Worm (Caenorhabditis elegans) whole organism, early embryonic: ENCODE measurements around the gene C04C3.4.
"Not testable (repeated sequence)": the region's sequence is repeated elsewhere in the genome, so short reads cannot be mapped to it uniquely, and the experiment has no call there.

Experiments
- B0310.2 ChIP-seq: sonication (generic microtip); optimal IDR thresholded peaks from 2 replicates; lab custom pipeline; 2016; ENCODE audit warnings: mild to moderate bottlenecking, missing genetic modification characterization, missing compliant biosample characterization
- F13C5.2 ChIP-seq: sonication (generic microtip); optimal IDR thresholded peaks from 2 replicates; lab custom pipeline; 2017; ENCODE audit warnings: mild to moderate bottlenecking, missing genetic modification characterization, inconsistent platforms, missing compliant biosample characterization
- aly-1 ChIP-seq: sonication (generic microtip); optimal IDR thresholded peaks from 2 replicates; lab custom pipeline; 2016; ENCODE audit warnings: missing genetic modification characterization, missing compliant biosample characterization
- ama-1 ChIP-seq: fragments of 150-350 bp; optimal IDR thresholded peaks from 2 replicates; lab custom pipeline; 2014
- ceh-13 ChIP-seq: fragments of 200-800 bp; sonication (Bioruptor generic); optimal IDR thresholded peaks from 2 replicates; lab custom pipeline; 2018; ENCODE audit warnings: mild to moderate bottlenecking, missing genetic modification characterization, missing compliant biosample characterization
- ceh-36 ChIP-seq: sonication (generic microtip); optimal IDR thresholded peaks from 2 replicates; lab custom pipeline; 2016; ENCODE audit warnings: missing genetic modification characterization, inconsistent platforms, missing compliant biosample characterization
- ets-7 ChIP-seq: sonication (generic microtip); optimal IDR thresholded peaks from 2 replicates; lab custom pipeline; 2016; ENCODE audit warnings: missing genotype, missing genetic modification characterization, missing compliant biosample characterization
- flt-1 ChIP-seq: fragments of 200-800 bp; sonication (Bioruptor generic); IDR thresholded peaks from 2 replicates; pipeline ENCODE4 v1.3.6; 2022; ENCODE audit warnings: missing genetic modification characterization, missing compliant biosample characterization
- hmbx-1 ChIP-seq: sonication (generic microtip); optimal IDR thresholded peaks from 2 replicates; lab custom pipeline; 2016; ENCODE audit warnings: mild to moderate bottlenecking, missing genetic modification characterization, missing compliant biosample characterization
- hmg-4 ChIP-seq: fragments of 200-800 bp; sonication (Bioruptor generic); optimal IDR thresholded peaks from 2 replicates; lab custom pipeline; 2018; ENCODE audit warnings: mild to moderate bottlenecking, missing genetic modification characterization, missing compliant biosample characterization
- hnd-1 ChIP-seq: sonication (generic microtip); optimal IDR thresholded peaks from 2 replicates; lab custom pipeline; 2016; ENCODE audit warnings: missing genetic modification characterization, missing compliant biosample characterization
- pes-1 ChIP-seq: fragments of 200-800 bp; sonication (Bioruptor generic); IDR thresholded peaks from 2 replicates; pipeline ENCODE4 v1.3.6; 2022; ENCODE audit warnings: missing genetic modification reagents, missing genetic modification characterization, missing compliant biosample characterization
- scrt-1 ChIP-seq: fragments of 200-800 bp; sonication (Bioruptor generic); IDR thresholded peaks from 2 replicates; pipeline ENCODE4 v1.3.6; 2022; ENCODE audit warnings: missing genetic modification characterization, missing compliant biosample characterization
- sea-1 ChIP-seq: fragments of 200-800 bp; sonication (Bioruptor generic); conservative IDR thresholded peaks from 2 replicates; pipeline ENCODE4 v1.3.6; 2022; ENCODE audit warnings: missing genetic modification characterization, missing compliant biosample characterization
- tbx-11 ChIP-seq: fragments of 200-800 bp; sonication (Bioruptor generic); IDR thresholded peaks from 2 replicates; pipeline ENCODE4 v1.3.6; 2022; ENCODE audit warnings: missing genetic modification characterization, missing compliant biosample characterization
- tbx-37 ChIP-seq: fragments of 200-800 bp; sonication (Bioruptor generic); conservative IDR thresholded peaks from 2 replicates; pipeline ENCODE4 v1.3.6; 2022; ENCODE audit warnings: missing genetic modification reagents, missing genetic modification characterization, missing compliant biosample characterization
- tra-4 ChIP-seq: sonication (generic microtip); optimal IDR thresholded peaks from 2 replicates; lab custom pipeline; 2017; ENCODE audit warnings: missing genetic modification characterization, missing compliant biosample characterization

Gene C04C3.4

DNA sequence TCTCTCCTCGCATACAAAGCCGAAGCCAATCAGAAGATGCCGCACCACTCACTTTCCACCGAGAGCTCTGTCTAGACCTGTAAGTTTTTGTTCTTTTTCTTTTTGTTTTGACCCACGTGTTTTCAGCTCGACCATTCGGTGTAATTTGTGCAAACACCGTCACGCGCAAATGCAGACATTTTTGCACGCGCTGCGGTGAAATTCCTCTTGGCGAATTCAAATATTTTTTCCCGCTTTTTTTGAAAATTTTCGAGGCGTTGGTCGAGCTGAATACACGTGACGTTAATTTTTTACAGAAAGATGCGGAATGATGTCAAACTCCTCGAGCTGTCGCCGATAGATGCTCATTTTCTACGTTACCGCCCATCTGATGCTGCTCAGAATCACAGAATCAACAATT lies at the start of gene C04C3.4:
Gene C04C3.4, plus strand, starts transcription at position 301 of the 400 bp plus-strand sequence.
- TF ChIP-seq aly-1 (tag; lab: Kevin White, UChicago); ama-1 (lab: Kevin White, UChicago); ceh-36: not testable (repeated sequence)

DNA sequence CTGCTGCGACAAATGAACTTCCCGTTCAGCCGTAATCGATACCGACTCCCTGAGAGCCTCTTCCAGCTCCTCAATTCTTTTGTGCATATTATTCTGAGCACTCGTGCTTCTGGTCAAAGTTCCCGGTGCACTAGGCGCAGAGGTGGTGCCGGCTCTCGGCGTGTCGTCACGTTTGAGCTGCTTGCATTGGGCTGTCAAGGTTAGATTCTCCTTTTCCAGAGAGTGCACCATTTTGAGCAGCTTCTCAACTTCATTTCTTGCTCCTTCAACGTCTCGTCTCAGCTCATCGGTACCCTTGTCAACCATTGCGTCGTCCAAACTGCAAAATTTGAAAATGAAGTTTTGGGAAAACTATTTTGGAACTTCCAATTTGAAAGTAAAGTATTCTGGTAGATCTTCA lies 48.7 kb upstream of the C04C3.4 start:
- TF ChIP-seq ets-7 (tag; lab: Kevin White, UChicago) (no peak), pes-1 (GFP tag; lab: Robert Waterston, UW) (no peak), scrt-1 (GFP tag; lab: Robert Waterston, UW) (no peak), flt-1 (GFP tag; lab: Robert Waterston, UW) (no peak), hmbx-1 (tag; lab: Kevin White, UChicago) (no peak), ceh-36 (no peak), hnd-1 (tag; lab: Kevin White, UChicago) (no peak)

DNA sequence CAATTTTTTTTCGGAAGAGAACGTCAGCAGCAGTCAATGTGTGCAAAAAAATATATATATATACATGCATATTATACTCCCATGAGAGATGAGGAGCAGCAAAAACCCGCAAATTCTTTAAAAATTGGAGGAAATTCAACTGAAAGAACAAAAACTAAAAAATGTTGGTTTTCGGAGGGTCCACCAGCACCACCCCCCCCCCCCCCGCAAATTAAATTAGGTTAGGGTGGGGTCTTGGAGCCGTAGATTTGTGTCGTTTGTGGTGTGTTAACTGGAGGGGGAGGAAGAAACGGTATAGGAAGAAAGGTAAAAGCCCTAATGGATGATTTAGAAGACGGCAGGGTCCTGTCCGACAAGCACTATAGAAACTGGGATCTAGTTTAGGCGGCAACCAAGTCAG lies 45.8 kb upstream of the C04C3.4 start:
- no peak for TF ChIP-seq F13C5.2 (tag; lab: Kevin White, UChicago)
- no peak for TF ChIP-seq tbx-11 (GFP tag; lab: Robert Waterston, UW)
- no peak for TF ChIP-seq pes-1 (GFP tag; lab: Robert Waterston, UW)
- no peak for TF ChIP-seq tra-4 (tag; lab: Kevin White, UChicago)
- no peak for TF ChIP-seq hnd-1 (tag; lab: Kevin White, UChicago)
- TF ChIP-seq ama-1 (lab: Kevin White, UChicago), result no peak
- no peak for TF ChIP-seq ceh-13 (GFP tag; lab: Kevin White, UChicago)
- TF ChIP-seq scrt-1 (GFP tag; lab: Robert Waterston, UW), result no peak
- no peak for TF ChIP-seq B0310.2
- TF ChIP-seq flt-1 (GFP tag; lab: Robert Waterston, UW), result no peak

DNA sequence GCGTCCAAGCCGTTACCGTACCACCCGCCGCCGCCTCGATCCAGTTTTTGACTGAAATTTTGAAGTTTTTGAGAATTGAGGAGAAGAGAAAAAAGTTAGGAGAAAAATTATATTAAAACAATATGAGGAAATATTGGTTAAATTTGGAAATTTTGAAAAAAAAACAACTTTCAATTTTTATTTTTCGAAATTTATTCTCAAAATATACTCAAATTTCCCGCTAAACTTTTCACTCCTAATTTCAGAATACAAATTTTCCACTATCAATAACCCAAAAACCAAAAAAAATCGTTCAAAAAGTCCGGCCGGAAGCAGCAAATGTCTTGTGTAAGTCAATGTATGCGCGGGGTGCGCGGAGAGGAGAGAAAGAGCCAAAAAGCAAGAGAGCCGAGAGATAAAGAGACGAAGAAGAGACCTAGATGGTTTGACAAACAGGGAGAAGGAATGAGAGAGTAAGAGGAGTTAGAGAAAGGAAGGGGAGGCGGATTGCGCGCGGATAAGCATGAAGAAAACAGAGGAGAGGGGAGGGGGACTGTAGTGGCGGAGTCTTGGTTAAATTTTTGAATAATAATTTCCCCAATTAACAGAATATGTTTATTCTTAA lies 44.1 kb upstream of the C04C3.4 start, which contains the start of gene elks-1:
Gene elks-1, minus strand, starts transcription at position 51 of the 604 bp plus-strand sequence.
- TF ChIP-seq hmg-4 (no peak), ceh-36 (no peak), scrt-1 (GFP tag; lab: Robert Waterston, UW) (no peak), ceh-13 (GFP tag; lab: Kevin White, UChicago) (no peak), ets-7 (tag; lab: Kevin White, UChicago) (peak; percentile 70), sea-1 (GFP tag; lab: Robert Waterston, UW) (no peak), aly-1 (tag; lab: Kevin White, UChicago) (no peak), tbx-37 (GFP tag; lab: Robert Waterston, UW) (no peak), B0310.2 (no peak), tbx-11 (GFP tag; lab: Robert Waterston, UW) (no peak), flt-1 (GFP tag; lab: Robert Waterston, UW) (peak; percentile 34; the same call in 1 of the 2 replicates), hnd-1 (tag; lab: Kevin White, UChicago) (no peak), F13C5.2 (tag; lab: Kevin White, UChicago) (peak; percentile 4), ama-1 (lab: Kevin White, UChicago) (no peak), tra-4 (tag; lab: Kevin White, UChicago) (no peak), pes-1 (GFP tag; lab: Robert Waterston, UW) (no peak), hmbx-1 (tag; lab: Kevin White, UChicago) (no peak)

DNA sequence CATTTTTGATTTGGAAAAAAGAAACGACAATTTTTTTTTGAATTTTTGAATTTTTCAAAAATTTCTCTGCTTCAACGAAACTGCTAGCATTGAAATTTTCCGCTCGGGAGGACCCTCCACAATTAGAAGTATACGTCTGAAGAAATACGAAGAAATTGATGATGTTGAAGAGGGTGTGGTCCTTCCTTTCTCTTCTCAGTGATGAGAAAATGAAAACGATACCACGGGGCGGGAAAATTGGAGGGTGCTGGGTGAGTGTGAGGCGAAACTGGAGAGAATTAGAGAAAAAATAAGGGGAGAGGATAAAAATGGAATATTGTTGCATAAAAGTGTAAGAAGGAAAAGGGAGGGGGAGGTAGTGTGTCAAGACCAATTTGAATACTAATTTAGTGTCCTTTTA lies 42.1 kb upstream of the C04C3.4 start:
- TF ChIP-seq sea-1 (GFP tag; lab: Robert Waterston, UW) (no peak), aly-1 (tag; lab: Kevin White, UChicago) (no peak), tbx-11 (GFP tag; lab: Robert Waterston, UW) (no peak), F13C5.2 (tag; lab: Kevin White, UChicago) (no peak), ceh-13 (GFP tag; lab: Kevin White, UChicago) (no peak), hmbx-1 (tag; lab: Kevin White, UChicago) (no peak), ets-7 (tag; lab: Kevin White, UChicago) (no peak), scrt-1 (GFP tag; lab: Robert Waterston, UW) (no peak), flt-1 (GFP tag; lab: Robert Waterston, UW) (no peak), ceh-36 (no peak)

DNA sequence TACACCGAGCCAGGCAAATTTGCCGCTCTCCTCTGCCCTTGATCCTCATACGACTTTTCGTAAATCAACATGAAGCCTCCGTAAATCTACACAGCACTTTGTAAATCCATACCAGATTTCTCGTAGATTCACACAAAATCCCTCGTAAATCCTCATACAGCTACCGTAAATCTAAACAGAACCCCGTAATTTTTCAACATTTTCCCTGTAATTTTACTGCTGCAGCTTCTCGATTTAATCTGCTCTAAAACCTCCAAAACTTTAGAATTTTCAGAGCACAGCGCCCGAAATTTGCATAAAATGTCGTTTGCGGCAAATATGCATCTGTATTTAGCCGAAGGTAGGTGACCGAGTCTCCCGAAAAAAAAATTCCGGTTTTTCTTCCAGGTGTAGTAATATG lies 39.4 kb upstream of the C04C3.4 start, which contains the start of gene F42A6.1:
Gene F42A6.1, plus strand, starts transcription at position 301 of the 400 bp plus-strand sequence.
- TF ChIP-seq ets-7 (tag; lab: Kevin White, UChicago) (no peak), tra-4 (tag; lab: Kevin White, UChicago) (no peak), scrt-1 (GFP tag; lab: Robert Waterston, UW) (no peak), ama-1 (lab: Kevin White, UChicago) (no peak), tbx-11 (GFP tag; lab: Robert Waterston, UW) (no peak), aly-1 (tag; lab: Kevin White, UChicago) (no peak)

DNA sequence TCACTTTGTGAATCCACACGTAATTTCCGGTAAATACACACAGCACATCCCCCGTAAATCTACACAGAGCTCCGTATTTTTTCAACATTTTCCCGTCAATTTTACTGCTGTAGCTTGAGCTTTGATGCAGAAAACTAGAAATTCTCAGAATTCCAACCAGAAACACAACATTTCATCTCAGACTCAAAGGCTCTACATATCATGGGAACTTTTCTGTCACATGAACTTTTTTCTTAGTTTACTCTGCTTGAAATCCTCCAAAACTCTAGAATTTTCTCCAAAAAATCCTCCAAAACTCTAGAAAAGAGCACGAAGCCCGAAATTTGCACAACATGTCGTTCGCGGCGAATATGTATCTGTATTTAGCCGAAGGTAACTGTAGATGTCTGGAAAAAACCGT lies 30.9 kb upstream of the C04C3.4 start, which contains the start of gene Y55H10A.2:
Gene Y55H10A.2, plus strand, starts transcription at position 301 of the 400 bp plus-strand sequence.
- TF ChIP-seq tra-4 (tag; lab: Kevin White, UChicago) (no peak), F13C5.2 (tag; lab: Kevin White, UChicago) (no peak), ceh-36 (no peak), ama-1 (lab: Kevin White, UChicago) (no peak), pes-1 (GFP tag; lab: Robert Waterston, UW) (no peak), ceh-13 (GFP tag; lab: Kevin White, UChicago) (no peak), tbx-11 (GFP tag; lab: Robert Waterston, UW) (no peak), hmbx-1 (tag; lab: Kevin White, UChicago) (no peak), scrt-1 (GFP tag; lab: Robert Waterston, UW) (no peak), flt-1 (GFP tag; lab: Robert Waterston, UW) (no peak), B0310.2 (no peak), hmg-4 (no peak), aly-1 (tag; lab: Kevin White, UChicago) (no peak), sea-1 (GFP tag; lab: Robert Waterston, UW) (no peak), tbx-37 (GFP tag; lab: Robert Waterston, UW) (no peak), hnd-1 (tag; lab: Kevin White, UChicago) (no peak), ets-7 (tag; lab: Kevin White, UChicago) (no peak)
